Worm (Caenorhabditis elegans) whole organism, late embryonic: Measurements from ENCODE around the gene Y37H2A.12.

ENCODE experiments used
- C08G9.2 ChIP-seq: sonication (generic microtip); optimal IDR thresholded peaks from 2 replicates; lab custom pipeline; 2016; ENCODE audit warnings: mild to moderate bottlenecking, missing genetic modification characterization, moderate library complexity, missing compliant biosample characterization
- F13H6.1 ChIP-seq: sonication (generic microtip); optimal IDR thresholded peaks from 2 replicates; lab custom pipeline; 2016; ENCODE audit warnings: missing genetic modification characterization, missing compliant biosample characterization
- K02D7.2 ChIP-seq: sonication (generic microtip); optimal IDR thresholded peaks from 2 replicates; lab custom pipeline; 2017; ENCODE audit warnings: mild to moderate bottlenecking, missing genetic modification characterization, missing compliant biosample characterization
- T23F11.4 ChIP-seq: fragments of 200-800 bp; sonication (Bioruptor generic); optimal IDR thresholded peaks from 2 replicates; lab custom pipeline; 2018; ENCODE audit warnings: mild to moderate bottlenecking, missing genetic modification characterization, missing compliant biosample characterization
- ahr-1 ChIP-seq: sonication (generic microtip); optimal IDR thresholded peaks from 2 replicates; lab custom pipeline; 2016; ENCODE audit warnings: missing genetic modification characterization, missing compliant biosample characterization
- ceh-14 ChIP-seq: sonication (generic microtip); optimal IDR thresholded peaks from 2 replicates; lab custom pipeline; 2016; ENCODE audit warnings: missing genotype, missing genetic modification characterization, missing compliant biosample characterization
- ceh-18 ChIP-seq: sonication (generic microtip); optimal IDR thresholded peaks from 2 replicates; lab custom pipeline; 2016; ENCODE audit warnings: missing genetic modification characterization, missing compliant biosample characterization
- ceh-19 ChIP-seq: fragments of 200-800 bp; sonication (Bioruptor generic); optimal IDR thresholded peaks from 2 replicates; lab custom pipeline; 2018; ENCODE audit warnings: mild to moderate bottlenecking, missing genetic modification characterization, missing compliant biosample characterization
- ceh-2 ChIP-seq: sonication (generic microtip); optimal IDR thresholded peaks from 2 replicates; lab custom pipeline; 2016; ENCODE audit warnings: missing genotype, missing genetic modification characterization, missing compliant biosample characterization
- ceh-22 ChIP-seq: sonication (generic microtip); optimal IDR thresholded peaks from 2 replicates; lab custom pipeline; 2017; ENCODE audit warnings: missing biosample characterization, missing genetic modification characterization
- ceh-31 ChIP-seq: sonication (generic microtip); optimal IDR thresholded peaks from 2 replicates; lab custom pipeline; 2016; ENCODE audit warnings: missing genetic modification characterization, missing compliant biosample characterization
- ceh-45 ChIP-seq: fragments of 200-800 bp; sonication (Bioruptor generic); IDR thresholded peaks from 2 replicates; pipeline ENCODE4 v1.3.6; 2022; ENCODE audit warnings: missing genetic modification reagents, missing genetic modification characterization, missing compliant biosample characterization
- ceh-6 ChIP-seq: fragments of 200-800 bp; sonication (Bioruptor generic); optimal IDR thresholded peaks from 2 replicates; lab custom pipeline; 2018; ENCODE audit warnings: mild to moderate bottlenecking, missing genetic modification characterization, missing compliant biosample characterization
- ceh-9 ChIP-seq: sonication (generic microtip); optimal IDR thresholded peaks from 2 replicates; lab custom pipeline; 2016; ENCODE audit warnings: mild to moderate bottlenecking, missing genetic modification characterization, inconsistent platforms, missing compliant biosample characterization
- dmd-4 ChIP-seq: sonication (generic microtip); optimal IDR thresholded peaks from 2 replicates; lab custom pipeline; 2016; ENCODE audit warnings: borderline replicate concordance, missing genetic modification characterization, missing compliant biosample characterization
- dve-1 ChIP-seq: sonication (generic microtip); optimal IDR thresholded peaks from 2 replicates; lab custom pipeline; 2017; ENCODE audit warnings: antibody characterized with exemption, mild to moderate bottlenecking, missing genetic modification characterization, missing compliant biosample characterization
- elt-4 ChIP-seq: sonication (generic microtip); optimal IDR thresholded peaks from 2 replicates; lab custom pipeline; 2016; ENCODE audit warnings: missing genetic modification characterization, missing compliant biosample characterization
- ets-4 ChIP-seq: sonication (generic microtip); optimal IDR thresholded peaks from 2 replicates; lab custom pipeline; 2016; ENCODE audit warnings: missing genetic modification characterization, missing compliant biosample characterization
- eyg-1 ChIP-seq: sonication (generic microtip); optimal IDR thresholded peaks from 2 replicates; lab custom pipeline; 2016; ENCODE audit warnings: missing genotype, missing genetic modification characterization, missing compliant biosample characterization
- fax-1 ChIP-seq: sonication (generic microtip); optimal IDR thresholded peaks from 2 replicates; lab custom pipeline; 2016; ENCODE audit warnings: missing genotype, missing genetic modification characterization, missing compliant biosample characterization
- fkh-10 ChIP-seq: fragments of 150-350 bp; optimal IDR thresholded peaks from 2 replicates; lab custom pipeline; 2014; ENCODE audit warnings: missing biosample characterization, missing genetic modification reagents, missing genetic modification characterization
- fkh-6 ChIP-seq: sonication (generic microtip); optimal IDR thresholded peaks from 2 replicates; lab custom pipeline; 2016; ENCODE audit warnings: missing genetic modification characterization, missing compliant biosample characterization
- hlh-13 ChIP-seq: fragments of 200-800 bp; sonication (Bioruptor generic); optimal IDR thresholded peaks from 2 replicates; lab custom pipeline; 2018; ENCODE audit warnings: mild to moderate bottlenecking, missing genetic modification characterization, missing compliant biosample characterization
- hlh-6 ChIP-seq: sonication (generic microtip); optimal IDR thresholded peaks from 2 replicates; lab custom pipeline; 2016; ENCODE audit warnings: missing genotype, missing genetic modification characterization, missing compliant biosample characterization
- hlh-8 ChIP-seq: sonication (generic microtip); optimal IDR thresholded peaks from 2 replicates; lab custom pipeline; 2016; ENCODE audit warnings: missing genotype, missing genetic modification characterization, missing compliant biosample characterization
- lim-6 ChIP-seq: sonication (generic microtip); optimal IDR thresholded peaks from 2 replicates; lab custom pipeline; 2016; ENCODE audit warnings: missing genetic modification characterization, missing compliant biosample characterization
- madf-2 ChIP-seq: sonication (generic microtip); optimal IDR thresholded peaks from 2 replicates; lab custom pipeline; 2017; ENCODE audit warnings: missing genetic modification characterization, missing compliant biosample characterization
- mec-3 ChIP-seq: sonication (generic microtip); optimal IDR thresholded peaks from 2 replicates; lab custom pipeline; 2016; ENCODE audit warnings: borderline replicate concordance, missing genetic modification characterization, missing compliant biosample characterization
- nfya-1 ChIP-seq: sonication (generic microtip); optimal IDR thresholded peaks from 2 replicates; lab custom pipeline; 2017; ENCODE audit warnings: missing genetic modification characterization, mild to moderate bottlenecking, missing compliant biosample characterization, antibody characterized with exemption, moderate library complexity
- nhr-11 ChIP-seq: fragments of 150-350 bp; optimal IDR thresholded peaks from 2 replicates; lab custom pipeline; 2014; ENCODE audit warnings: missing biosample characterization, missing genetic modification characterization
- nhr-232 ChIP-seq: sonication (generic microtip); optimal IDR thresholded peaks from 2 replicates; lab custom pipeline; 2016; ENCODE audit warnings: missing genetic modification characterization, missing compliant biosample characterization
- npax-4 ChIP-seq: sonication (generic microtip); optimal IDR thresholded peaks from 2 replicates; lab custom pipeline; 2016; ENCODE audit warnings: missing genetic modification characterization, missing compliant biosample characterization
- odd-2 ChIP-seq: sonication (generic microtip); optimal IDR thresholded peaks from 2 replicates; lab custom pipeline; 2017; ENCODE audit warnings: antibody characterized with exemption, mild to moderate bottlenecking, missing genetic modification characterization, missing compliant biosample characterization
- pha-2 ChIP-seq: sonication (generic microtip); optimal IDR thresholded peaks from 2 replicates; lab custom pipeline; 2017; ENCODE audit warnings: mild to moderate bottlenecking, missing genetic modification characterization, missing compliant biosample characterization
- pros-1 ChIP-seq: fragments of 150-350 bp; optimal IDR thresholded peaks from 2 replicates; lab custom pipeline; 2014; ENCODE audit warnings: missing biosample characterization, missing genetic modification reagents, missing genetic modification characterization
- ref-2 ChIP-seq: sonication (generic microtip); optimal IDR thresholded peaks from 2 replicates; lab custom pipeline; 2016; ENCODE audit warnings: missing genetic modification characterization, missing compliant biosample characterization
- rnt-1 ChIP-seq: sonication (generic microtip); optimal IDR thresholded peaks from 2 replicates; lab custom pipeline; 2016; ENCODE audit warnings: missing genetic modification characterization, missing compliant biosample characterization
- sdc-2 ChIP-seq: sonication (generic microtip); optimal IDR thresholded peaks from 2 replicates; lab custom pipeline; 2016; ENCODE audit warnings: missing genotype, missing genetic modification characterization, missing compliant biosample characterization
- sox-2 ChIP-seq: fragments of 200-800 bp; sonication (Bioruptor generic); IDR thresholded peaks from 2 replicates; pipeline ENCODE4 v1.3.6; 2022; ENCODE audit warnings: missing genetic modification reagents, missing genetic modification characterization, missing compliant biosample characterization
- tbx-7 ChIP-seq: sonication (generic microtip); optimal IDR thresholded peaks from 2 replicates; lab custom pipeline; 2016; ENCODE audit warnings: missing genotype, missing genetic modification characterization, missing compliant biosample characterization
- unc-3 ChIP-seq, 2 experiments: fragments of 200-800 bp in 1 of 2; sonication (Bioruptor generic) in 1 of 2; sonication (generic microtip) in 1 of 2; conservative IDR thresholded peaks in 1 of 2; optimal IDR thresholded peaks in 1 of 2; 2 replicates each; pipeline versions ENCODE4 v1.3.6 to Lab custom; 2016 to 2022; ENCODE audit warnings: missing compliant biosample characterization in 2 of 2, missing genetic modification characterization in 2 of 2, missing genetic modification reagents in 1 of 2
- unc-55 ChIP-seq: sonication (generic microtip); optimal IDR thresholded peaks from 2 replicates; lab custom pipeline; 2017; ENCODE audit warnings: missing biosample characterization, missing genetic modification reagents, missing genetic modification characterization
- zip-5 ChIP-seq: sonication (generic microtip); optimal IDR thresholded peaks from 2 replicates; lab custom pipeline; 2016; ENCODE audit warnings: missing genetic modification characterization, missing compliant biosample characterization
- ztf-16 ChIP-seq: sonication (generic microtip); optimal IDR thresholded peaks from 2 replicates; lab custom pipeline; 2017; ENCODE audit warnings: missing genetic modification characterization, missing compliant biosample characterization

Y37H2A.12 gene

ce11 chrV:18125075-18125474, 5.9 kb downstream of the Y37H2A.12 start, which contains the start of gene fbxa-210:
TSS of gene fbxa-210 (plus strand) at chrV:18125375.
- TF ChIP-seq hlh-13 (GFP tag; lab: Kevin White, UChicago) (no peak), ceh-6 (GFP tag; lab: Kevin White, UChicago) (no peak), ceh-9 (tag; lab: Kevin White, UChicago) (no peak), hlh-6 (tag; lab: Kevin White, UChicago) (no peak), nfya-1 (no peak), ceh-2 (tag; lab: Kevin White, UChicago) (no peak), odd-2 (tag; lab: Kevin White, UChicago) (no peak), ceh-14 (tag; lab: Kevin White, UChicago) (no peak), pha-2 (tag; lab: Kevin White, UChicago) (no peak), zip-5 (tag; lab: Kevin White, UChicago) (no peak), ceh-18 (no peak), ceh-22 (tag; lab: Kevin White, UChicago) (no peak), ahr-1 (tag; lab: Kevin White, UChicago) (no peak), npax-4 (tag; lab: Kevin White, UChicago) (no peak), rnt-1 (tag; lab: Kevin White, UChicago) (no peak), dmd-4 (tag; lab: Kevin White, UChicago) (no peak), pros-1 (tag; lab: Kevin White, UChicago) (no peak)

- TF ChIP-seq nhr-232 (tag; lab: Kevin White, UChicago) (no peak), mec-3 (tag; lab: Kevin White, UChicago) (no peak), hlh-6 (tag; lab: Kevin White, UChicago) (no peak), C08G9.2 (tag; lab: Kevin White, UChicago) (no peak)
These were observed 7.3 kb downstream of the Y37H2A.12 start, which contains the start of gene fbxa-107 for ce11 chrV:18123639-18124038. TSS of gene fbxa-107 (plus strand) at chrV:18123939.

- TF ChIP-seq npax-4 (tag; lab: Kevin White, UChicago) (no peak), fkh-10 (no peak), pros-1 (tag; lab: Kevin White, UChicago) (no peak), sox-2 (GFP tag; lab: Robert Waterston, UW) (no peak), lim-6 (tag; lab: Kevin White, UChicago) (no peak), ref-2 (tag; lab: Kevin White, UChicago) (no peak), fkh-6 (tag; lab: Kevin White, UChicago) (no peak)
These were observed 21.5 kb downstream of the Y37H2A.12 start for ce11 chrV:18109449-18109848.

ce11 chrV:18107969-18108368, 23.0 kb downstream of the Y37H2A.12 start, which contains the start of gene Y37H2A.1:
TSS of gene Y37H2A.1 (plus strand) at chrV:18108269.
- TF ChIP-seq tbx-7 (no peak), ceh-14 (tag; lab: Kevin White, UChicago) (no peak), ceh-45 (GFP tag; lab: Robert Waterston, UW) (no peak), T23F11.4 (GFP tag; lab: Kevin White, UChicago) (no peak), zip-5 (tag; lab: Kevin White, UChicago) (no peak), hlh-6 (tag; lab: Kevin White, UChicago) (no peak), madf-2 (tag; lab: Kevin White, UChicago) (no peak), sdc-2 (tag; lab: Kevin White, UChicago) (no peak)

ce11 chrV:18106055-18106454, 24.9 kb downstream of the Y37H2A.12 start:
- no peak for TF ChIP-seq ets-4
- TF ChIP-seq sox-2 (GFP tag; lab: Robert Waterston, UW): no peak
- TF ChIP-seq fax-1 (tag; lab: Kevin White, UChicago): no peak
- TF ChIP-seq ceh-31 (tag; lab: Kevin White, UChicago): no peak
- TF ChIP-seq unc-55 (GFP tag; lab: Kevin White, UChicago): no peak
- no peak for TF ChIP-seq elt-4 (tag; lab: Kevin White, UChicago)
- TF ChIP-seq ztf-16 (tag; lab: Kevin White, UChicago): no peak
- TF ChIP-seq ceh-19 (GFP tag; lab: Kevin White, UChicago): no peak
- TF ChIP-seq ahr-1 (tag; lab: Kevin White, UChicago): no peak
- TF ChIP-seq dve-1 (tag; lab: Kevin White, UChicago): no peak
- no peak for TF ChIP-seq pha-2 (tag; lab: Kevin White, UChicago)
- TF ChIP-seq K02D7.2 (tag; lab: Kevin White, UChicago): no peak
- TF ChIP-seq hlh-8 (tag; lab: Kevin White, UChicago): no peak
- no peak for TF ChIP-seq F13H6.1 (tag; lab: Kevin White, UChicago)
- no peak for TF ChIP-seq ceh-45 (GFP tag; lab: Robert Waterston, UW)
- no peak for TF ChIP-seq unc-3 (GFP tag; conservative IDR thresholded peaks at IDR 0.05; lab: Robert Waterston, UW)
- no peak for TF ChIP-seq unc-3 (tag; optimal IDR thresholded peaks at IDR 0.05; lab: Kevin White, UChicago)
- TF ChIP-seq eyg-1: no peak
- no peak for TF ChIP-seq zip-5 (tag; lab: Kevin White, UChicago)
- no peak for TF ChIP-seq nhr-11 (tag; lab: Kevin White, UChicago)
